Worm (Caenorhabditis elegans): Measurements from ENCODE around the gene W04E12.5.

The W04E12.5 gene

DNA sequence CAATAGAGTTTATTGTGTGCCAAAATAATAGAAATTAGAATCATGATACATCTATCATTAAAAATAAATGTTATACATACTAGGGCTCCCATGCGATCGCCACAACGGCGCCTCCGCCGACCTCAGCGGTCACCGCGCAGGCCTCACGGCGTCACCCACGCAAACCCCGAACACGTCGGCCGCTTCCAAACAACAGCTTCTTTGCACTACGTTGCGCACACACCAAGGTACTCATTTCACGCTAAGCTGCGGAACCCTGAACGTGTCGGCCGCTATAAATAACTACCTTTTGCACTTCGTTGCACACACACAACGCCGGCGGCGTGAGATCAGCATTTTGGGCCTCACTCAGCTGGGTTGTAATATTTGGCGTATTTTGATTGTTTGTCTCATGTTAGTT, 13.3 kb downstream of the W04E12.5 start:
- no peak for TF ChIP-seq him-1 (tag; optimal IDR thresholded peaks at IDR 0.05)
- TF ChIP-seq W03F9.2 (tag; optimal IDR thresholded peaks at IDR 0.05) = no peak
- no peak for TF ChIP-seq dao-5 (tag; optimal IDR thresholded peaks at IDR 0.05)

DNA sequence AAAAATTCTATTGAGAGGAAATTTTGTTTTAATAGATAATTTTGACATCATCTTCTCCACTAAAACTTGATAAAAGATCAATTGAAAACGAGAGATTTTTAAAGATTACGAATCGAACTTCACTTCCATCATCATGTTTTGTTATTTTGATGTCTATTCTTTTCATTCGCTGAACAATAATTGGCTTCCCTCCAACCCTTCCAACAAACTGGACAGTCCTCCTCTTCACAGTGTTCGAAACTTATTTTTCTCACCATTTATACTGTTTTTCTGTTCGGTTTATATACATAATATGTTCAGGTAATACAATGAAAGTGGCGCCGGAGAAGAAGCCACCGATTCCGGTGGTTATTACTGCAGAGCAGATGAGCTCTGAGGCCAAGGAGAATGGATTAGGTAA, 14.8 kb downstream of the W04E12.5 start, which contains the start of gene M162.5:
TSS of gene M162.5 (plus strand) at position 301 of the 400 bp plus-strand sequence.
- no peak for TF ChIP-seq him-1 (tag; optimal IDR thresholded peaks at IDR 0.05)
- TF ChIP-seq dao-5 (tag; optimal IDR thresholded peaks at IDR 0.05) = no peak
- TF ChIP-seq W03F9.2 (tag; optimal IDR thresholded peaks at IDR 0.05) = no peak

DNA sequence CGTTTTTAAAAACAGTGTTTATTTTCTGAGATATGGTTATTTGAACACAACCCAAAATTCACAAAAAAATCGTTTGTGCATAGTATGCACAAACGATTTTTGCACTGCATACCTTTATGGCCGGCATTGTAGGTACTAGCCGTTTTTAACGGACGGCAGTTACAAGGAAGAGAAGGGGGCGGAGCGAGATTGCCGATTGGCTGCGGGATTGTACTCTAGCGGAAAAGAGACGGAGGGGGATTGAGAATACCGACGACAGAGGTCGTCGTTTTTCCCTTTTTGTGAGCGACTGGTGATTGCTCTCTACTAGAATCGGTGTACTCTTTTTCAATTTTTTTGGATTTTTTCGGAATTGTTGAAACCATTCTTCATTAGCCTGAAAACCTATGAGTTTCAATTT, 21.8 kb downstream of the W04E12.5 start:
- TF ChIP-seq W03F9.2 (tag; optimal IDR thresholded peaks at IDR 0.05) (no peak), him-1 (tag; optimal IDR thresholded peaks at IDR 0.05) (no peak), dao-5 (tag; optimal IDR thresholded peaks at IDR 0.05) (no peak)

DNA sequence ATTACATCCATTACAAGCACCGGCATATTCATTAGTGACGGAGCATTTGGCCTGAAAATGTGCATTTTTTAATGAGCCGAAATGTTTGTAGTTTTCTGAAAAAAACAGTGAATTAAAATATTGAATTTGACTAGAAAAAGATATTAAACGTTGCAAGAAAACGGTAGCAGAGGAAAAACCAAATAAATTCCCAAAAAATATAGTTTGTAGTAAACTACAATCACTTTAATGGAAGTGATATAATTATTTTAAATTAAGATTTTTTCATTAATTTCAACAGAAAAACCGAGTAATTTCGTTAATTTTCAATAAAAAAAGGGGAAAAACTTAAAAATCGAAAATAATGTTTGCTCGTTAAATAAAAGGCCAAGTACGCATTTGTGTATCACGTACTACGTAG, 25.7 kb downstream of the W04E12.5 start, which contains the start of gene M162.15:
TSS of gene M162.15 (minus strand) at position 101 of the 400 bp plus-strand sequence.
- TF ChIP-seq him-1 (tag; optimal IDR thresholded peaks at IDR 0.05) (no peak), W03F9.2 (tag; optimal IDR thresholded peaks at IDR 0.05) (no peak), dao-5 (tag; optimal IDR thresholded peaks at IDR 0.05) (no peak)

ce11 chrV:19777227-19777626, 31.3 kb downstream of the W04E12.5 start, which contains the start of gene fbxa-118:
TSS of gene fbxa-118 (minus strand) at chrV:19777327.
- TF ChIP-seq him-1 (tag; optimal IDR thresholded peaks at IDR 0.05) (no peak), dao-5 (tag; optimal IDR thresholded peaks at IDR 0.05) (no peak), W03F9.2 (tag; optimal IDR thresholded peaks at IDR 0.05) (no peak)

DNA sequence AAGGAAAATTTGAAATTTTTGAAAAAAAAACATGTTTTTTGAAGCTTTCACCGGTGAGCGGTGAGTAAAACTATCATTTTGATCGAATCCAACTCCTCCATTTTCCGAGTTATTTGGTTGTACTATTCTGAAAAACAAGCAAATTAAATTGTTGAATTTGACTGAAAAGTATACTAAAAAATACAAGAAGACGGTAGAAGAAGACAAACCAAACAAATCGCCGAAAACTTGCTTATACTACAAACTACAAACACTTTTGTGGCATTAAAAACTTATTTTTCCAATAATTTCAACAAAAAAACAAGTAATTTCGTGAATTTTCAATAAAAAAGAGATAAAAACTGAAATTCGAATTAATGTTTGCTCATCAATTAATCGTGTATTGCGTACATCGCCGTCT, 32.7 kb downstream of the W04E12.5 start, which contains the start of gene fbxa-194:
TSS of gene fbxa-194 (minus strand) at position 101 of the 400 bp plus-strand sequence.
- no peak for TF ChIP-seq him-1 (tag; optimal IDR thresholded peaks at IDR 0.05)
- TF ChIP-seq dao-5 (tag; optimal IDR thresholded peaks at IDR 0.05) = no peak
- TF ChIP-seq W03F9.2 (tag; optimal IDR thresholded peaks at IDR 0.05) = no peak

ce11 chrV:19779220-19779619, 33.3 kb downstream of the W04E12.5 start:
- TF ChIP-seq dao-5 (tag; optimal IDR thresholded peaks at IDR 0.05) (no peak), him-1 (tag; optimal IDR thresholded peaks at IDR 0.05) (no peak), W03F9.2 (tag; optimal IDR thresholded peaks at IDR 0.05) (no peak)

DNA sequence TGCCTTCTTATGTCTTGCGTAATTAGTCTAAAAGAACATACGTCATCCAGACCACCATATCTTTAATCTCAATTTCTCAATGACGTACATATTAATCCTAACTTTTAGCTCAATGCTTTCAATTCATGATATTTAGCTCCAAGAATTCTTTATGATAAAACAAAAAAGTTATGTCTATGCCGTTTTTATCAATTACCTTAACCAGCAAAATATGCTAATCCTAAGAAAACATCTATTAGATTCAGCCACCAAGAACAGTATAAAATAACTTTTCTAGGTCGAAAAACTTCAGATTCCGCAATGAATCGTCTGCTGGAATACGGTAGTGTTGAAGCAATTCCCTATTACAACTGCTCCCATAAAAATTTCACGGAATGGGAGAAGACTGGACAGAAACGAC, 37.9 kb downstream of the W04E12.5 start, which contains the start of gene srt-45:
TSS of gene srt-45 (plus strand) at position 301 of the 400 bp plus-strand sequence.
- no peak for TF ChIP-seq W03F9.2 (tag; optimal IDR thresholded peaks at IDR 0.05)
- no peak for TF ChIP-seq dao-5 (tag; optimal IDR thresholded peaks at IDR 0.05)

DNA sequence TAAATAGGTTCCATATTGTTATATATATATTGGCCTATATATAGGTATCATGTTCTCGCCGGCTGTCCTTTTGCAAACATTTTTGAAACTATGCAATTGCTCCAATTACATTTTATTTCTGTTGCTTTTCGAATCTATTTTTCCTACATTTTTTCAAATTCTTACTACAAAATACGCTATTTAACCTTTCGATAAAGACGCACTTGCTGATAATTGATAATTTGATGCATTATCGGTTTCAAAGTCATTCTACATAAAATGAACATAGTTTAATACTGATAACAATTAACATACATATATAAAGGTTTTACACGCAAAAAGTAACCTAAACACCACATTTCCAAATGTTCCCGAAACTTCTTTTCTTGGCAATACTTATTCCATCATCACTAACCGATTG, 42.4 kb downstream of the W04E12.5 start, which contains the start of gene clec-258:
TSS of gene clec-258 (plus strand) at position 81 of the 400 bp plus-strand sequence.
- no peak for TF ChIP-seq dao-5 (tag; optimal IDR thresholded peaks at IDR 0.05)
- no peak for TF ChIP-seq him-1 (tag; optimal IDR thresholded peaks at IDR 0.05)
- no peak for TF ChIP-seq W03F9.2 (tag; optimal IDR thresholded peaks at IDR 0.05)

ce11 chrV:19790248-19790647, 44.3 kb downstream of the W04E12.5 start:
- no peak for TF ChIP-seq W03F9.2 (tag; optimal IDR thresholded peaks at IDR 0.05)
- TF ChIP-seq dao-5 (tag; optimal IDR thresholded peaks at IDR 0.05) = no peak
- no peak for TF ChIP-seq him-1 (tag; optimal IDR thresholded peaks at IDR 0.05)

- no peak for TF ChIP-seq dao-5 (tag; optimal IDR thresholded peaks at IDR 0.05)
- TF ChIP-seq him-1 (tag; optimal IDR thresholded peaks at IDR 0.05) = no peak
- no peak for TF ChIP-seq W03F9.2 (tag; optimal IDR thresholded peaks at IDR 0.05)
Measured at ce11 chrV:19794931-19795330, 49.0 kb downstream of the W04E12.5 start, which contains the start of gene M162.7. TSS of gene M162.7 (minus strand) at chrV:19795031.

Data from whole organism, L4/young adult.